Worm (Caenorhabditis elegans) whole organism, L1 larva: Measurements from ENCODE around the gene VC5.2.
A peak's percentile ranks its signal among the peaks of the same experiment; 100 is the strongest.

ENCODE experiments used
- C04F5.9 ChIP-seq: sonication (generic microtip); optimal IDR thresholded peaks from 2 replicates; lab custom pipeline; 2016; ENCODE audit warnings: missing genetic modification characterization, missing compliant biosample characterization
- F16B12.6 ChIP-seq: fragments of 150-350 bp; optimal IDR thresholded peaks from 2 replicates; lab custom pipeline; 2014; ENCODE audit warnings: missing biosample characterization, missing genetic modification characterization
- Y116A8C.19 ChIP-seq: sonication (generic microtip); optimal IDR thresholded peaks from 2 replicates; lab custom pipeline; 2016; ENCODE audit warnings: missing compliant biosample characterization, missing genetic modification characterization, borderline replicate concordance
- ceh-8 ChIP-seq: fragments of 200-800 bp; sonication (Bioruptor generic); optimal IDR thresholded peaks from 2 replicates; lab custom pipeline; 2018; ENCODE audit warnings: mild to moderate bottlenecking, missing genetic modification characterization, moderate library complexity, missing compliant biosample characterization
- ceh-88 ChIP-seq: fragments of 200-800 bp; sonication (Bioruptor generic); IDR thresholded peaks from 2 replicates; pipeline ENCODE4 v1.3.6; 2022; ENCODE audit warnings: missing genetic modification characterization, missing compliant biosample characterization
- ces-1 ChIP-seq: fragments of 150-350 bp; optimal IDR thresholded peaks from 2 replicates; lab custom pipeline; 2014; ENCODE audit warnings: missing biosample characterization, missing genetic modification reagents, missing genetic modification characterization
- dpl-1 ChIP-seq, 3 experiments: fragments of 150-350 bp in 2 of 3; sonication (generic microtip) in 1 of 3; optimal IDR thresholded peaks; 2 replicates each; lab custom pipeline; 2014 to 2017; ENCODE audit warnings: missing biosample characterization in 3 of 3, missing genetic modification characterization in 3 of 3, missing genetic modification reagents in 3 of 3
- efl-1 ChIP-seq, 4 experiments: fragments of 150-350 bp; optimal IDR thresholded peaks in 3 of 4; peaks in 1 of 4; 1 replicate in 1 of 4; 2 replicates in 3 of 4; lab custom pipeline; 2014; ENCODE audit warnings: missing biosample characterization in 2 of 4, missing genetic modification characterization in 2 of 4, missing genetic modification reagents in 2 of 4
- efl-3 ChIP-seq: fragments of 200-800 bp; sonication (Bioruptor generic); optimal IDR thresholded peaks from 2 replicates; lab custom pipeline; 2018; ENCODE audit warnings: mild to moderate bottlenecking, missing genetic modification characterization, missing compliant biosample characterization
- egl-27 ChIP-seq, 2 experiments: fragments of 150-350 bp in 1 of 2; sonication (generic microtip); optimal IDR thresholded peaks; 3 replicates each; lab custom pipeline; 2017 to 2018; ENCODE audit warnings: missing biosample characterization in 2 of 2, missing genetic modification characterization in 2 of 2, missing genetic modification reagents in 2 of 2
- elt-2 ChIP-seq: sonication (generic microtip); optimal IDR thresholded peaks from 2 replicates; lab custom pipeline; 2016; ENCODE audit warnings: missing genetic modification characterization, mild to moderate bottlenecking, inconsistent platforms, missing compliant biosample characterization, missing genetic modification reagents
- ets-5 ChIP-seq: fragments of 200-800 bp; sonication (Bioruptor generic); IDR thresholded peaks from 2 replicates; pipeline ENCODE4 v1.3.6; 2022; ENCODE audit warnings: missing genetic modification characterization, missing compliant biosample characterization
- fkh-10 ChIP-seq: sonication (generic microtip); optimal IDR thresholded peaks from 2 replicates; lab custom pipeline; 2017; ENCODE audit warnings: missing biosample characterization, missing genetic modification reagents, missing genetic modification characterization
- fkh-8 ChIP-seq: sonication (generic microtip); optimal IDR thresholded peaks from 2 replicates; lab custom pipeline; 2016; ENCODE audit warnings: mild to moderate bottlenecking, missing genetic modification characterization, missing compliant biosample characterization
- hlh-17 ChIP-seq: fragments of 200-800 bp; sonication (Bioruptor generic); optimal IDR thresholded peaks from 2 replicates; lab custom pipeline; 2018; ENCODE audit warnings: missing genetic modification characterization, mild to moderate bottlenecking, missing compliant biosample characterization, moderate library complexity, borderline replicate concordance
- hpl-2 ChIP-seq: fragments of 150-350 bp; optimal IDR thresholded peaks from 2 replicates; lab custom pipeline; 2014; ENCODE audit warnings: missing biosample characterization, missing genetic modification reagents, missing genetic modification characterization
- irx-1 ChIP-seq: sonication (generic microtip); optimal IDR thresholded peaks from 2 replicates; lab custom pipeline; 2016; ENCODE audit warnings: missing genetic modification characterization, missing compliant biosample characterization
- isw-1 ChIP-seq: fragments of 200-800 bp; sonication (Bioruptor generic); IDR thresholded peaks from 2 replicates; pipeline ENCODE4 v1.3.6; 2022; ENCODE audit warnings: missing genetic modification characterization, missing compliant biosample characterization
- jun-1 ChIP-seq: fragments of 150-350 bp; optimal IDR thresholded peaks from 2 replicates; lab custom pipeline; 2014; ENCODE audit warnings: missing biosample characterization, missing genetic modification reagents, missing genetic modification characterization
- lin-13 ChIP-seq: fragments of 150-350 bp; optimal IDR thresholded peaks from 2 replicates; lab custom pipeline; 2014; ENCODE audit warnings: missing biosample characterization, missing genetic modification reagents, missing genetic modification characterization
- lin-14 ChIP-seq: fragments of 200-800 bp; sonication (Bioruptor generic); optimal IDR thresholded peaks from 2 replicates; lab custom pipeline; 2018; ENCODE audit warnings: mild to moderate bottlenecking, missing genetic modification characterization, moderate library complexity, missing compliant biosample characterization
- lin-15B ChIP-seq: fragments of 150-350 bp; sonication (generic microtip); optimal IDR thresholded peaks from 3 replicates; lab custom pipeline; 2014; ENCODE audit warnings: missing biosample characterization, missing genetic modification characterization
- lsy-2 ChIP-seq, 2 experiments: fragments of 150-350 bp; optimal IDR thresholded peaks; 2 replicates each; lab custom pipeline; 2014; ENCODE audit warnings: missing biosample characterization in 2 of 2, missing genetic modification characterization in 2 of 2
- mef-2 ChIP-seq: fragments of 150-350 bp; optimal IDR thresholded peaks from 2 replicates; lab custom pipeline; 2014; ENCODE audit warnings: missing biosample characterization, missing genetic modification characterization
- mep-1 ChIP-seq: fragments of 150-350 bp; optimal IDR thresholded peaks from 2 replicates; lab custom pipeline; 2014; ENCODE audit warnings: missing biosample characterization, missing genetic modification characterization
- nhr-11 ChIP-seq: fragments of 150-350 bp; optimal IDR thresholded peaks from 2 replicates; lab custom pipeline; 2014; ENCODE audit warnings: missing biosample characterization, missing genetic modification characterization
- nhr-12 ChIP-seq: sonication (generic microtip); optimal IDR thresholded peaks from 2 replicates; lab custom pipeline; 2017; ENCODE audit warnings: missing biosample characterization, missing genetic modification characterization
- nhr-28 ChIP-seq: fragments of 150-350 bp; optimal IDR thresholded peaks from 2 replicates; lab custom pipeline; 2014; ENCODE audit warnings: missing biosample characterization, missing genetic modification characterization
- pag-3 ChIP-seq: sonication (generic microtip); optimal IDR thresholded peaks from 2 replicates; lab custom pipeline; 2017; ENCODE audit warnings: missing genetic modification characterization, mild to moderate bottlenecking, missing compliant biosample characterization, antibody characterized with exemption, borderline replicate concordance; ENCODE audit not compliant: insufficient read depth
- pqm-1 ChIP-seq: sonication (generic microtip); optimal IDR thresholded peaks from 3 replicates; lab custom pipeline; 2017; ENCODE audit warnings: missing biosample characterization, missing genetic modification characterization
- skn-1 ChIP-seq: fragments of 150-350 bp; optimal IDR thresholded peaks from 2 replicates; lab custom pipeline; 2014; ENCODE audit warnings: missing biosample characterization, missing genetic modification characterization
- snpc-4 ChIP-seq: fragments of 150-350 bp; optimal IDR thresholded peaks from 2 replicates; lab custom pipeline; 2014; ENCODE audit warnings: missing biosample characterization, missing genetic modification characterization
- sox-4 ChIP-seq: sonication (generic microtip); optimal IDR thresholded peaks from 2 replicates; lab custom pipeline; 2016; ENCODE audit warnings: missing genetic modification characterization, missing compliant biosample characterization
- sup-37 ChIP-seq: fragments of 200-800 bp; sonication (Bioruptor generic); optimal IDR thresholded peaks from 2 replicates; lab custom pipeline; 2018; ENCODE audit warnings: mild to moderate bottlenecking, missing genetic modification characterization, missing compliant biosample characterization
- tbx-2 ChIP-seq: sonication (generic microtip); optimal IDR thresholded peaks from 2 replicates; lab custom pipeline; 2016; ENCODE audit warnings: missing genetic modification characterization, missing compliant biosample characterization
- unc-30 ChIP-seq: sonication (generic microtip); optimal IDR thresholded peaks from 2 replicates; lab custom pipeline; 2017; ENCODE audit warnings: missing biosample characterization, missing genetic modification characterization
- vab-15 ChIP-seq: sonication (generic microtip); optimal IDR thresholded peaks from 2 replicates; lab custom pipeline; 2017; ENCODE audit warnings: missing genotype, mild to moderate bottlenecking, missing genetic modification characterization, missing compliant biosample characterization
- xbp-1 ChIP-seq: sonication (generic microtip); optimal IDR thresholded peaks from 2 replicates; lab custom pipeline; 2016; ENCODE audit warnings: missing genetic modification characterization, missing compliant biosample characterization
- zag-1 ChIP-seq: fragments of 150-350 bp; optimal IDR thresholded peaks from 2 replicates; lab custom pipeline; 2014; ENCODE audit warnings: missing biosample characterization, missing genetic modification characterization
- ztf-11 ChIP-seq, 2 experiments: sonication (generic microtip); optimal IDR thresholded peaks; 2 replicates each; lab custom pipeline; 2016 to 2017; ENCODE audit warnings: missing genetic modification characterization in 2 of 2, missing biosample characterization in 1 of 2, missing compliant biosample characterization in 1 of 2

Gene VC5.2

ce11 chrV:7060396-7060795, 25.4 kb upstream of the VC5.2 start, which contains the start of the genes Y57E12AL.6 and Y57E12AL.1 (continued):
- TF ChIP-seq dpl-1 (GFP tag; optimal IDR thresholded peaks at IDR 0.05; lab: Kevin White, UChicago) (peak; percentile 77 to 87 (median 84)), nhr-28 (tag; lab: Kevin White, UChicago) (no peak), Y116A8C.19 (tag; lab: Kevin White, UChicago) (no peak), lin-14 (GFP tag; lab: Kevin White, UChicago) (peak; percentile 87), vab-15 (no peak), mef-2 (no peak), tbx-2 (tag; lab: Kevin White, UChicago) (peak; percentile 83), efl-3 (GFP tag; lab: Kevin White, UChicago) (no peak), mep-1 (tag; lab: Kevin White, UChicago) (peak; percentile 92), C04F5.9 (tag; lab: Kevin White, UChicago) (no peak), hlh-17 (GFP tag; lab: Kevin White, UChicago) (no peak), sup-37 (GFP tag; lab: Kevin White, UChicago) (peak; percentile 29), isw-1 (peak; percentile 60), lin-15B (peak; percentile 66), ces-1 (GFP tag; lab: Kevin White, UChicago) (no peak), ceh-8 (GFP tag; lab: Kevin White, UChicago) (peak; percentile 13), ets-5 (no peak), F16B12.6 (tag; lab: Kevin White, UChicago) (peak; percentile 41), xbp-1 (tag; lab: Kevin White, UChicago) (peak; percentile 87), fkh-10 (GFP tag; lab: Kevin White, UChicago) (peak; percentile 30), fkh-8 (tag; lab: Kevin White, UChicago) (peak; percentile 75), hpl-2 (GFP tag; lab: Kevin White, UChicago) (peak; percentile 16), lin-13 (peak; percentile 75), elt-2 (tag; lab: Kevin White, UChicago) (peak; percentile 2), efl-1 (optimal IDR thresholded peaks at IDR 0.05; lab: Kevin White, UChicago) (peak; percentile 85 to 86), efl-1 (GFP tag; optimal IDR thresholded peaks at IDR 0.05 in 1 of 2; lab: Kevin White, UChicago) (peak; percentile 81 to 98), unc-30 (tag; lab: Kevin White, UChicago) (no peak), nhr-12 (tag; lab: Kevin White, UChicago) (no peak), ztf-11 (tag; optimal IDR thresholded peaks at IDR 0.05; lab: Kevin White, UChicago) (no peak), egl-27 (tag; optimal IDR thresholded peaks at IDR 0.05; lab: Kevin White, UChicago) (no peak), ceh-88 (GFP tag; lab: Robert Waterston, UW) (no peak), jun-1 (peak; percentile 25)

DNA sequence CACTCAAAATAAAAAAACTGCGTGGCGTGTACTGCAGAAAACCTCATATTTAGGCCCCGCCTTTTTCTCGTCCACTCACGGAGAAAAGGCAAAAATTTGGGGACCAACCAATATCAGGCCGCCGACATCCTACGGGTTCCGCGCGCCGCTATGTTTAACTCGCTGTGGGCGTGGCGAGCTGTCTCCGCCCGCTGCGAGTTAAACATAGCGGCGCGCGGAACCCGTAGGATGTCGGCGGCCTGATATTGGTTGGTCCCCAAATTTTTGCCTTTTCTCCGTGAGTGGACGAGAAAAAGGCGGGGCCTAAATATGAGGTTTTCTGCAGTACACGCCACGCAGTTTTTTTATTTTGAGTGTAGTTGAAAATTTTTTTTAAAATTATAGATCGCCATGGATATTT, 23.0 kb upstream of the VC5.2 start, which contains the start of gene tmem-258:
Gene tmem-258 (plus strand): TSS at position 385 of the 400 bp plus-strand sequence.
- TF ChIP-seq snpc-4 (tag; lab: Kevin White, UChicago): peak; percentile 42

ce11 chrV:7065226-7065625, 20.5 kb upstream of the VC5.2 start, which contains the start of gene Y57E12AR.1:
Gene Y57E12AR.1, minus strand, starts transcription at chrV:7065326.
- TF ChIP-seq pag-3 (tag; lab: Kevin White, UChicago) (no peak), C04F5.9 (tag; lab: Kevin White, UChicago) (no peak), sox-4 (tag; lab: Kevin White, UChicago) (no peak), pqm-1 (no peak), irx-1 (no peak), lsy-2 (tag; optimal IDR thresholded peaks at IDR 0.05; lab: Kevin White, UChicago) (no peak), nhr-11 (tag; lab: Kevin White, UChicago) (no peak), zag-1 (tag; lab: Kevin White, UChicago) (no peak), skn-1 (tag; lab: Kevin White, UChicago) (no peak)
